Worm (Caenorhabditis elegans) whole organism, late embryonic: Measurements from ENCODE around the gene pezo-1.

Experiments used
- ama-1 ChIP-seq: fragments of 150-350 bp; optimal IDR thresholded peaks from 2 replicates; lab custom pipeline; 2014
- ceh-18 ChIP-seq: sonication (generic microtip); optimal IDR thresholded peaks from 2 replicates; lab custom pipeline; 2016; ENCODE audit warnings: missing genetic modification characterization, missing compliant biosample characterization
- ceh-19 ChIP-seq: fragments of 200-800 bp; sonication (Bioruptor generic); optimal IDR thresholded peaks from 2 replicates; lab custom pipeline; 2018; ENCODE audit warnings: mild to moderate bottlenecking, missing genetic modification characterization, missing compliant biosample characterization
- ceh-34 ChIP-seq: sonication (generic microtip); optimal IDR thresholded peaks from 2 replicates; lab custom pipeline; 2016; ENCODE audit warnings: mild to moderate bottlenecking, missing genetic modification characterization, missing compliant biosample characterization
- ceh-9 ChIP-seq: sonication (generic microtip); optimal IDR thresholded peaks from 2 replicates; lab custom pipeline; 2016; ENCODE audit warnings: mild to moderate bottlenecking, missing genetic modification characterization, inconsistent platforms, missing compliant biosample characterization
- elt-2 ChIP-seq: sonication (generic microtip); optimal IDR thresholded peaks from 2 replicates; lab custom pipeline; 2016; ENCODE audit warnings: missing genetic modification reagents, missing genetic modification characterization, missing compliant biosample characterization
- elt-4 ChIP-seq: sonication (generic microtip); optimal IDR thresholded peaks from 2 replicates; lab custom pipeline; 2016; ENCODE audit warnings: missing genetic modification characterization, missing compliant biosample characterization
- ets-4 ChIP-seq: sonication (generic microtip); optimal IDR thresholded peaks from 2 replicates; lab custom pipeline; 2016; ENCODE audit warnings: missing genetic modification characterization, missing compliant biosample characterization
- eyg-1 ChIP-seq: sonication (generic microtip); optimal IDR thresholded peaks from 2 replicates; lab custom pipeline; 2016; ENCODE audit warnings: missing genotype, missing genetic modification characterization, missing compliant biosample characterization
- pag-3 ChIP-seq: sonication (generic microtip); optimal IDR thresholded peaks from 2 replicates; lab custom pipeline; 2016; ENCODE audit warnings: missing compliant biosample characterization, missing genetic modification characterization, borderline replicate concordance
- pqm-1 ChIP-seq: sonication (generic microtip); optimal IDR thresholded peaks from 2 replicates; lab custom pipeline; 2016; ENCODE audit warnings: missing genetic modification characterization, missing compliant biosample characterization

DNA sequence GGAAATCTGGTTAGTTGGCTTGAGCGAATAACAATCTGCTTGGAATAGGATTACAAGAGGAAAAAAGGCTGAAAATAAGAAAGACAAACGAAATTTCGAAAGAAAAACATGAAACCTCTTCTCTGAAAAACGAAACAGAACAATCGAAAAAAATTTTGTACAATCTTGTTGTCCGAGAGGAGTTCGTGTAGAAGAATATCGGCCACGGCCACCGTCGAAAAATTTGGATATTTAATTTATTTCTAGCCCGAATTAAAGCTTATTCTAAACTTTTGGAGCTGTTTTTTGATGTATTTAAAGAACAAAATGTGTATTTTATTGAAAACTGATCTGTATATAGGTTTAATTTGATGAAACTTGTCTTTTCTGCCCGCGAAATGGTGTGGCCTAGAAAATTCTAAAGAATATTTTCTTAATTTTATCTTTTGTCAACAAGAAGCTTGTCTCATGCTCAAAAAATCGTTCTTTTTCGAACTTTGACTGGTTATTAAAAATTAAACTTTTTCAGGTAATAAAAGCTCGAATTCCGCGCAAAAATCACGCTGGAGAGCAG is 29.7 kb downstream of the pezo-1 start, which contains the start of gene T20D3.5:
- TF ChIP-seq ceh-34 (tag; lab: Kevin White, UChicago) (no peak), elt-4 (tag; lab: Kevin White, UChicago) (no peak), ets-4 (tag; lab: Kevin White, UChicago) (no peak), ceh-19 (GFP tag; lab: Kevin White, UChicago) (no peak), ceh-18 (no peak), eyg-1 (no peak), pag-3 (tag; lab: Kevin White, UChicago) (no peak), ama-1 (lab: Kevin White, UChicago) (no peak), ceh-9 (tag; lab: Kevin White, UChicago) (no peak), elt-2 (tag; lab: Kevin White, UChicago) (no peak), pqm-1 (tag; lab: Kevin White, UChicago) (no peak)
